Worm (Caenorhabditis elegans) whole organism, young adult: ENCODE results near the gene clec-43.
"Not testable (repeated sequence)": the region's sequence is repeated elsewhere in the genome, so short reads cannot be mapped to it uniquely, and the experiment has no call there.

ENCODE experiments used
- B0261.1 ChIP-seq: sonication (generic microtip); optimal IDR thresholded peaks from 2 replicates; lab custom pipeline; 2016; ENCODE audit warnings: mild to moderate bottlenecking, missing genetic modification characterization, moderate library complexity, missing compliant biosample characterization
- F39B2.1 ChIP-seq: fragments of 200-800 bp; sonication (Bioruptor generic); IDR thresholded peaks from 2 replicates; pipeline ENCODE4 v1.3.6; 2022; ENCODE audit warnings: missing genetic modification reagents, missing genetic modification characterization, missing compliant biosample characterization
- Y67H2A.10 ChIP-seq: fragments of 200-800 bp; sonication (Bioruptor generic); conservative IDR thresholded peaks from 2 replicates; pipeline ENCODE4 v1.3.6; 2022; ENCODE audit warnings: missing genetic modification reagents, missing genetic modification characterization, missing compliant biosample characterization
- akir-1 ChIP-seq: fragments of 200-800 bp; sonication (Bioruptor generic); optimal IDR thresholded peaks from 2 replicates; lab custom pipeline; 2018; ENCODE audit warnings: mild to moderate bottlenecking, missing genetic modification characterization, moderate library complexity, missing compliant biosample characterization
- ama-1 ChIP-seq, 3 experiments: fragments of 150-350 bp in 1 of 3; sonication (generic microtip) in 2 of 3; optimal IDR thresholded peaks; 2 replicates each; lab custom pipeline; 2014 to 2018; ENCODE audit warnings: missing biosample characterization in 2 of 3, missing genetic modification characterization in 2 of 3, missing genetic modification reagents in 2 of 3
- athp-1 ChIP-seq: sonication (generic microtip); optimal IDR thresholded peaks from 2 replicates; lab custom pipeline; 2017; ENCODE audit warnings: mild to moderate bottlenecking, missing genetic modification characterization, missing compliant biosample characterization
- egl-18 ChIP-seq: fragments of 200-800 bp; sonication (Bioruptor generic); IDR thresholded peaks from 2 replicates; pipeline ENCODE4 v1.3.6; 2022; ENCODE audit warnings: missing genetic modification reagents, missing genetic modification characterization, missing compliant biosample characterization
- egrh-3 ChIP-seq: fragments of 200-800 bp; sonication (Bioruptor generic); IDR thresholded peaks from 2 replicates; pipeline ENCODE4 v1.3.6; 2022; ENCODE audit warnings: missing genetic modification reagents, missing genetic modification characterization, missing compliant biosample characterization
- hlh-12 ChIP-seq: sonication (generic microtip); optimal IDR thresholded peaks from 2 replicates; lab custom pipeline; 2016; ENCODE audit warnings: missing genetic modification characterization, missing compliant biosample characterization
- mel-28 ChIP-seq: sonication (generic microtip); optimal IDR thresholded peaks from 2 replicates; lab custom pipeline; 2016; ENCODE audit warnings: borderline replicate concordance, mild to moderate bottlenecking, missing genetic modification characterization, missing compliant biosample characterization
- mxl-1 ChIP-seq: sonication (generic microtip); optimal IDR thresholded peaks from 2 replicates; lab custom pipeline; 2016; ENCODE audit warnings: missing genetic modification characterization, missing compliant biosample characterization
- pbrm-1 ChIP-seq: fragments of 200-800 bp; sonication (Bioruptor generic); IDR thresholded peaks from 2 replicates; pipeline ENCODE4 v1.3.6; 2022; ENCODE audit warnings: missing genetic modification reagents, missing genetic modification characterization, missing compliant biosample characterization
- unc-62 ChIP-seq: fragments of 150-350 bp; optimal IDR thresholded peaks from 2 replicates; lab custom pipeline; 2014; ENCODE audit warnings: missing biosample characterization, missing genetic modification reagents, missing genetic modification characterization

ce11 chrII:985703-986102 lies 41.8 kb downstream of the clec-43 start, which contains the start of gene fbxc-40:
- not testable (repeated sequence) for TF ChIP-seq egrh-3 (GFP tag; lab: Robert Waterston, UW); B0261.1 (tag; lab: Kevin White, UChicago); ama-1 (optimal IDR thresholded peaks at IDR 0.05; lab: Kevin White, UChicago); ama-1 (GFP tag; optimal IDR thresholded peaks at IDR 0.05; lab: Kevin White, UChicago); F39B2.1; mel-28 (tag; lab: Kevin White, UChicago); unc-62; athp-1 (tag; lab: Kevin White, UChicago); egl-18 (GFP tag; lab: Robert Waterston, UW); mxl-1 (tag; lab: Kevin White, UChicago); pbrm-1; akir-1; Y67H2A.10; hlh-12 (tag; lab: Kevin White, UChicago)
